Fruit fly (Drosophila melanogaster): ENCODE measurements around the gene Bmcp.

Bmcp gene

dm6 chr3L:11715187-11715586 is 5.5 kb upstream of the Bmcp start, which contains the start of gene CG14132:
Gene CG14132, minus strand, starts transcription at chr3L:11715285.
- TF ChIP-seq Smox (GFP tag; optimal IDR thresholded peaks at IDR 0.05) = no peak
- peak; percentile 0 for TF ChIP-seq net (GFP tag; optimal IDR thresholded peaks at IDR 0.05)
- TF ChIP-seq cyc (GFP tag; optimal IDR thresholded peaks at IDR 0.05) = no peak
- TF ChIP-seq pdm3 (GFP tag; optimal IDR thresholded peaks at IDR 0.05) = no peak
- TF ChIP-seq CG1621 (tag; optimal IDR thresholded peaks at IDR 0.05) = peak; percentile 91
- TF ChIP-seq CG4318 (GFP tag; optimal IDR thresholded peaks at IDR 0.05) = no peak
- TF ChIP-seq CG8119 (GFP tag; IDR thresholded peaks at IDR 0.05) = 0 out of 3 replicates have a peak, but pooled peaks have one; percentile 31
- TF ChIP-seq Eip75B (GFP tag; optimal IDR thresholded peaks at IDR 0.05) = peak; percentile 2
- no peak for TF ChIP-seq fd59A (GFP tag; optimal IDR thresholded peaks at IDR 0.05)
- no peak for TF ChIP-seq Hr4 (GFP tag; optimal IDR thresholded peaks at IDR 0.05)
- TF ChIP-seq CG3919 (GFP tag; optimal IDR thresholded peaks at IDR 0.05) = peak; percentile 22
- no peak for TF ChIP-seq Met (GFP tag; optimal IDR thresholded peaks at IDR 0.05)
- no peak for TF ChIP-seq CG32006 (GFP tag; optimal IDR thresholded peaks at IDR 0.05)
- no peak for TF ChIP-seq acj6 (GFP tag; optimal IDR thresholded peaks at IDR 0.05)
- TF ChIP-seq Eip93F (GFP tag; optimal IDR thresholded peaks at IDR 0.05) = no peak
- no peak for TF ChIP-seq CG6163 (GFP tag; IDR thresholded peaks at IDR 0.05)
- TF ChIP-seq CG11294 (GFP tag; IDR thresholded peaks at IDR 0.05) = no peak
- TF ChIP-seq Eip78C (GFP tag) = peak; percentile 31
- TF ChIP-seq CG9139 (GFP tag; optimal IDR thresholded peaks at IDR 0.05) = no peak
- TF ChIP-seq CG6854 (GFP tag; optimal IDR thresholded peaks at IDR 0.05) = peak; percentile 36
- TF ChIP-seq Ets21C (GFP tag; optimal IDR thresholded peaks at IDR 0.05) = no peak
- TF ChIP-seq CG15336 (GFP tag; IDR thresholded peaks at IDR 0.05) = 0 out of 2 replicates have a peak, but pooled peaks have one; percentile 28
- no peak for TF ChIP-seq CG6792 (GFP tag; optimal IDR thresholded peaks at IDR 0.05)
- no peak for TF ChIP-seq OdsH (GFP tag; optimal IDR thresholded peaks at IDR 0.05)
- TF ChIP-seq eg (GFP tag; IDR thresholded peaks at IDR 0.05) = 0 out of 3 replicates have a peak, but pooled peaks have one; percentile 39
- peak; percentile 13 for TF ChIP-seq CG6808 (GFP tag; optimal IDR thresholded peaks at IDR 0.05)

DNA sequence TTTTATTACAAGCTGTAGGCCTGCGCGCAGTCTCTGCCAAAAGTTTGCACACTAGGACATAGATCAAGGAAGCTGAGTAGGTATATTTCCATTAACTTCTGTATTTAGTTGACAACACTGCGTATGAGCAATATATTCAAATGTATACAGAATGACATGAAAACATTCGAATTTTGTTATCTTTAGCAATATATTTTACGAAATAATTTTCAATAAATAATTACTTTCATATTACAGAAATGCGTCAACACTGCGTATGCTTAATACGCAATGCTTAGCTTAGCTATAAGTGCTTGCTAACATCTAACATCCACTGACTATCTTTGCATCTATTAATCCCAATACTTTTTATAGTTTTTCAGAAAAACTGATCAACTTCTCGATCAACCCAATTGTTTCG is 4.4 kb upstream of the Bmcp start:
- TF ChIP-seq CG10669 (GFP tag; optimal IDR thresholded peaks at IDR 0.05) = peak; percentile 29
- no peak for TF ChIP-seq cyc (GFP tag; optimal IDR thresholded peaks at IDR 0.05)
- TF ChIP-seq CG6792 (GFP tag; optimal IDR thresholded peaks at IDR 0.05) = no peak
- TF ChIP-seq Sox14 (GFP tag; optimal IDR thresholded peaks at IDR 0.05) = no peak
- no peak for TF ChIP-seq CG11902 (GFP tag; optimal IDR thresholded peaks at IDR 0.05)
- TF ChIP-seq Hr38 (GFP tag; optimal IDR thresholded peaks at IDR 0.05) = no peak
- peak; percentile 11 for TF ChIP-seq fd59A (GFP tag; optimal IDR thresholded peaks at IDR 0.05)
- no peak for TF ChIP-seq esn (GFP tag; optimal IDR thresholded peaks at IDR 0.05)
- TF ChIP-seq CG9139 (GFP tag; optimal IDR thresholded peaks at IDR 0.05) = no peak
- TF ChIP-seq salr (GFP tag; optimal IDR thresholded peaks at IDR 0.05) = peak in 1 of 2 experiments; percentile 2
- peak; percentile 70 for TF ChIP-seq Eip78C (GFP tag)
- peak; percentile 3 for TF ChIP-seq achi (GFP tag; optimal IDR thresholded peaks at IDR 0.05)
- TF ChIP-seq CG34406 (GFP tag; optimal IDR thresholded peaks at IDR 0.05) = no peak
- peak; percentile 26 to 48 for TF ChIP-seq ss (GFP tag; optimal IDR thresholded peaks at IDR 0.05)
- TF ChIP-seq Eip75B (GFP tag; optimal IDR thresholded peaks at IDR 0.05) = no peak
- TF ChIP-seq Blimp-1 (GFP tag; optimal IDR thresholded peaks at IDR 0.05) = no peak
- TF ChIP-seq lz (GFP tag; optimal IDR thresholded peaks at IDR 0.05) = no peak
- no peak for TF ChIP-seq topi (GFP tag; optimal IDR thresholded peaks at IDR 0.05)
- peak; percentile 29 for TF ChIP-seq CG3032 (tag; optimal IDR thresholded peaks at IDR 0.05)
- no peak for TF ChIP-seq CG6276 (GFP tag; optimal IDR thresholded peaks at IDR 0.05)
- TF ChIP-seq net (GFP tag; optimal IDR thresholded peaks at IDR 0.05) = peak; percentile 16
- TF ChIP-seq CG31627 (GFP tag; optimal IDR thresholded peaks at IDR 0.05) = no peak
- no peak for TF ChIP-seq CG4318 (GFP tag; optimal IDR thresholded peaks at IDR 0.05)
- peak; percentile 30 for TF ChIP-seq CG32006 (GFP tag; optimal IDR thresholded peaks at IDR 0.05)
- no peak for TF ChIP-seq Gug (GFP tag; IDR thresholded peaks at IDR 0.05)
- no peak for TF ChIP-seq Met (GFP tag; optimal IDR thresholded peaks at IDR 0.05)
- no peak for TF ChIP-seq fkh (GFP tag; optimal IDR thresholded peaks at IDR 0.05)
- peak; percentile 49 for TF ChIP-seq CG6808 (GFP tag; optimal IDR thresholded peaks at IDR 0.05)
- TF ChIP-seq CG8319 (GFP tag; optimal IDR thresholded peaks at IDR 0.05) = no peak
- peak; percentile 20 for TF ChIP-seq dsx (GFP tag; optimal IDR thresholded peaks at IDR 0.05; ENCODE audit: poor library complexity, severe bottlenecking)
- peak; percentile 4 for TF ChIP-seq Ets96B (tag; optimal IDR thresholded peaks at IDR 0.05)
- TF ChIP-seq Sox102F (GFP tag; optimal IDR thresholded peaks at IDR 0.05) = no peak
- no peak for TF ChIP-seq OdsH (GFP tag; optimal IDR thresholded peaks at IDR 0.05)
- 0 out of 3 replicates have a peak, but pooled peaks have one; percentile 9 for TF ChIP-seq eg (GFP tag; IDR thresholded peaks at IDR 0.05)
- no peak for TF ChIP-seq Eip93F (GFP tag; optimal IDR thresholded peaks at IDR 0.05)
- no peak for TF ChIP-seq Sox15 (GFP tag; optimal IDR thresholded peaks at IDR 0.05)
- TF ChIP-seq svp (GFP tag) = no peak
- no peak for TF ChIP-seq CG6854 (GFP tag; optimal IDR thresholded peaks at IDR 0.05)
